Fruit fly (Drosophila melanogaster): ENCODE measurements around the gene CG34163.

DNA sequence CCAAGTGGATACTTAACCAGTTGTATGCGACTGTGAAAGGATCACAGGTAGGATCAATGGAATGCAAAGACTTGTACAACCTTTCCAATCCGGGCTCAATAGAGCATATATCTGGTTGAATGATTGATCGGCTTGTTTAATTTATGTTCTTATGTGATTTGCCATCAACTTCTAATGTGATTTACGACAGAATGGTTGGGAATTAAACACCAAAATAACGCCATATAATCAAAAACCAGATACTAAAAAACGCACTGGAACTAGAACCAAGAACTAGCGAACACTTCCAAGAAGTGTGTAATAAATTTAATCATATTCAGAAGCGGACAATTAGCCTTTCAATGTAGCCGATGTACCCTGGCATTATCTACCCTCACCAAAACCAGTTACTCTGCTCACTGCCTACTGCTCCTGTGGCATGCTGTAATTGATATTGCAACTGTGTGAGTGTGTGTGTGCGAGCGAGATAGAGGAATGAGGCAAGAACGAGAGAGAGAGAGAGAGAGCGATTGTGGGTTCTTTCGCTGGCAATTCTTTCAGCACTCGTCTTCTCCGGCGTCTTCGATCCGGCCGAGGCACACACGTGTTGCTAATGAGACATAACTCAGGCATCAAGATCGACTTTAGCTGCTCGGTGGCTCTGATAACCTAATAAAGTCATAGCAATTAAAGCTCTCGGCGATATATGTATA lies 19.3 kb upstream of the CG34163 start:
- peak; percentile 60 for TF ChIP-seq h (GFP tag; optimal IDR thresholded peaks at IDR 0.05)
- no peak for TF ChIP-seq CG32264 (GFP tag; optimal IDR thresholded peaks at IDR 0.05)
- peak; percentile 18 for TF ChIP-seq rgr (GFP tag; optimal IDR thresholded peaks at IDR 0.05)
- TF ChIP-seq br (GFP tag; optimal IDR thresholded peaks at IDR 0.05): peak; percentile 39
- TF ChIP-seq dl (GFP tag; optimal IDR thresholded peaks at IDR 0.05; ENCODE audit: insufficient read depth in 1 of 2, partially characterized antibody in 2 of 2): peak in 1 of 2 experiments; percentile 15
- TF ChIP-seq Abd-B (GFP tag; optimal IDR thresholded peaks at IDR 0.05): no peak
- peak; percentile 9 for TF ChIP-seq OdsH (GFP tag; optimal IDR thresholded peaks at IDR 0.05)
- TF ChIP-seq tai (GFP tag; optimal IDR thresholded peaks at IDR 0.05): no peak
- no peak for TF ChIP-seq Hr78 (GFP tag; optimal IDR thresholded peaks at IDR 0.05)
- TF ChIP-seq Hnf4 (GFP tag; optimal IDR thresholded peaks at IDR 0.05): peak; percentile 36
- TF ChIP-seq CrebA (GFP tag; optimal IDR thresholded peaks at IDR 0.05; ENCODE audit: borderline replicate concordance): no peak
- no peak for TF ChIP-seq Myc (optimal IDR thresholded peaks at IDR 0.05)
